Fruit fly (Drosophila melanogaster) whole organism, embryonic: ENCODE measurements around the gene CG45307.
A peak's percentile ranks its signal among the peaks of the same experiment; 100 is the strongest.

ENCODE experiments used
- Antp ChIP-seq: fragments of 200-800 bp; sonication (Bioruptor generic); optimal IDR thresholded peaks from 3 replicates; lab custom pipeline; 2016; ENCODE audit warnings: missing biosample characterization, missing genetic modification characterization
- Asciz ChIP-seq: fragments of 200-800 bp; sonication (Bioruptor generic); optimal IDR thresholded peaks from 2 replicates; lab custom pipeline; 2017; ENCODE audit warnings: missing biosample characterization, mild to moderate bottlenecking, missing genetic modification characterization, missing genetic modification reagents
- Blimp-1 ChIP-seq: fragments of 200-800 bp; sonication (Bioruptor generic); optimal IDR thresholded peaks from 3 replicates; lab custom pipeline; 2018; ENCODE audit warnings: missing biosample characterization, missing genetic modification characterization, mild to moderate bottlenecking, moderate library complexity, missing genetic modification reagents
- BtbVII ChIP-seq: fragments of 200-800 bp; sonication (Bioruptor generic); optimal IDR thresholded peaks from 3 replicates; lab custom pipeline; 2017; ENCODE audit warnings: missing biosample characterization, mild to moderate bottlenecking, missing genetic modification characterization
- Bteb2 ChIP-seq: fragments of 200-800 bp; sonication (Bioruptor generic); optimal IDR thresholded peaks from 2 replicates; lab custom pipeline; 2016; ENCODE audit warnings: missing biosample characterization, missing genetic modification characterization
- CG10147 ChIP-seq: fragments of 200-800 bp; sonication (Bioruptor generic); optimal IDR thresholded peaks from 2 replicates; lab custom pipeline; 2019; ENCODE audit warnings: missing biosample characterization, mild to moderate bottlenecking, missing genetic modification characterization, moderate library complexity
- CG10274 ChIP-seq: fragments of 200-800 bp; sonication (Bioruptor generic); optimal IDR thresholded peaks from 3 replicates; lab custom pipeline; 2017; ENCODE audit warnings: missing biosample characterization, mild to moderate bottlenecking, missing genetic modification characterization
- CG10654 ChIP-seq: fragments of 200-800 bp; sonication (Bioruptor generic); optimal IDR thresholded peaks from 2 replicates; lab custom pipeline; 2016; ENCODE audit warnings: missing biosample characterization, missing genetic modification characterization
- CG12104 ChIP-seq: fragments of 200-800 bp; sonication (Bioruptor generic); optimal IDR thresholded peaks from 3 replicates; lab custom pipeline; 2016; ENCODE audit warnings: missing biosample characterization, missing genetic modification characterization
- CG13424 ChIP-seq: fragments of 200-800 bp; sonication (Bioruptor generic); optimal IDR thresholded peaks from 2 replicates; lab custom pipeline; 2019; ENCODE audit warnings: missing biosample characterization, mild to moderate bottlenecking, missing genetic modification characterization, moderate library complexity
- CG13894 ChIP-seq: fragments of 200-800 bp; sonication (Bioruptor generic); optimal IDR thresholded peaks from 3 replicates; lab custom pipeline; 2018; ENCODE audit warnings: missing biosample characterization, mild to moderate bottlenecking, missing genetic modification characterization, moderate library complexity
- CG14050 ChIP-seq: fragments of 200-800 bp; sonication (Bioruptor generic); IDR thresholded peaks from 3 replicates; pipeline ENCODE4 v1.3.6; 2022; ENCODE audit warnings: missing biosample characterization, missing genetic modification characterization
- CG17186 ChIP-seq: fragments of 200-800 bp; sonication (Bioruptor generic); optimal IDR thresholded peaks from 3 replicates; lab custom pipeline; 2017; ENCODE audit warnings: missing biosample characterization, missing genetic modification reagents, missing genetic modification characterization
- CG2129 ChIP-seq: fragments of 200-800 bp; sonication (Bioruptor generic); IDR thresholded peaks from 2 replicates; pipeline ENCODE4 v1.3.6; 2022; ENCODE audit warnings: missing biosample characterization, missing genetic modification characterization; ENCODE audit not compliant: partially characterized antibody
- CG2875 ChIP-seq: fragments of 200-800 bp; sonication (Bioruptor generic); optimal IDR thresholded peaks from 2 replicates; lab custom pipeline; 2017; ENCODE audit warnings: missing biosample characterization, mild to moderate bottlenecking, missing genetic modification characterization, missing genetic modification reagents
- CG2889 ChIP-seq: fragments of 200-800 bp; sonication (Bioruptor generic); IDR thresholded peaks from 3 replicates; pipeline ENCODE4 v1.3.6; 2022; ENCODE audit warnings: missing biosample characterization, missing genetic modification characterization
- CG3065 ChIP-seq: fragments of 200-800 bp; sonication (Bioruptor generic); optimal IDR thresholded peaks from 2 replicates; lab custom pipeline; 2016; ENCODE audit warnings: missing biosample characterization, missing genetic modification characterization
- CG31388 ChIP-seq: fragments of 200-800 bp; sonication (Bioruptor generic); optimal IDR thresholded peaks from 2 replicates; lab custom pipeline; 2016; ENCODE audit warnings: missing biosample characterization, missing genetic modification characterization
- CG33557 ChIP-seq: fragments of 200-800 bp; sonication (Bioruptor generic); optimal IDR thresholded peaks from 2 replicates; lab custom pipeline; 2019; ENCODE audit warnings: missing biosample characterization, mild to moderate bottlenecking, missing genetic modification characterization, moderate library complexity
- CG34376 ChIP-seq: fragments of 200-800 bp; sonication (Bioruptor generic); optimal IDR thresholded peaks from 2 replicates; lab custom pipeline; 2018; ENCODE audit warnings: missing biosample characterization, mild to moderate bottlenecking, missing genetic modification characterization
- CG7271 ChIP-seq: fragments of 200-800 bp; sonication (Bioruptor generic); optimal IDR thresholded peaks from 2 replicates; lab custom pipeline; 2018; ENCODE audit warnings: missing biosample characterization, mild to moderate bottlenecking, missing genetic modification characterization, moderate library complexity
- CG8924 ChIP-seq: fragments of 200-800 bp; optimal IDR thresholded peaks from 3 replicates; lab custom pipeline; 2019; ENCODE audit warnings: missing biosample characterization, mild to moderate bottlenecking, missing genetic modification characterization, moderate library complexity
- CG8944 ChIP-seq: fragments of 200-800 bp; sonication (Bioruptor generic); optimal IDR thresholded peaks from 3 replicates; lab custom pipeline; 2016; ENCODE audit warnings: missing biosample characterization, missing genetic modification characterization
- CG9215 ChIP-seq: fragments of 200-800 bp; sonication (Bioruptor generic); IDR thresholded peaks from 2 replicates; pipeline ENCODE4 v1.3.6; 2022; ENCODE audit warnings: missing biosample characterization, missing genetic modification characterization
- CG9609 ChIP-seq: fragments of 200-800 bp; sonication (Bioruptor generic); optimal IDR thresholded peaks from 3 replicates; lab custom pipeline; 2016; ENCODE audit warnings: missing biosample characterization, missing genetic modification characterization
- CG9817 ChIP-seq: fragments of 200-800 bp; sonication (Bioruptor generic); optimal IDR thresholded peaks from 2 replicates; lab custom pipeline; 2018; ENCODE audit warnings: missing biosample characterization, mild to moderate bottlenecking, missing genetic modification characterization, moderate library complexity
- Fer3 ChIP-seq: fragments of 200-800 bp; sonication (Bioruptor generic); optimal IDR thresholded peaks from 2 replicates; lab custom pipeline; 2018; ENCODE audit warnings: missing biosample characterization, mild to moderate bottlenecking, missing genetic modification characterization, moderate library complexity
- Gsc ChIP-seq: fragments of 200-800 bp; sonication (Bioruptor generic); IDR thresholded peaks from 2 replicates; pipeline ENCODE4 v1.3.6; 2022; ENCODE audit warnings: missing biosample characterization, missing genetic modification characterization
- HLHmδ ChIP-seq: fragments of 200-800 bp; sonication (Bioruptor generic); optimal IDR thresholded peaks from 2 replicates; lab custom pipeline; 2018; ENCODE audit warnings: missing biosample characterization, mild to moderate bottlenecking, missing genetic modification characterization, moderate library complexity
- Hsf ChIP-seq: fragments of 200-800 bp; sonication (Bioruptor generic); optimal IDR thresholded peaks from 3 replicates; lab custom pipeline; 2016; ENCODE audit warnings: missing biosample characterization, missing genetic modification characterization
- Lpt ChIP-seq: fragments of >200 bp; optimal IDR thresholded peaks from 2 replicates; lab custom pipeline; 2018; ENCODE audit warnings: missing biosample characterization, missing genetic modification characterization
- MBD-R2 ChIP-seq: fragments of 200-800 bp; sonication (Bioruptor generic); IDR thresholded peaks from 2 replicates; pipeline ENCODE4 v1.3.6; 2022; ENCODE audit warnings: missing biosample characterization, missing genetic modification characterization
- aop ChIP-seq: fragments of 200-800 bp; sonication (Bioruptor generic); IDR thresholded peaks from 2 replicates; pipeline ENCODE4 v1.3.6; 2022; ENCODE audit warnings: missing biosample characterization, missing genetic modification characterization
- ase ChIP-seq: fragments of 200-800 bp; sonication (Bioruptor generic); IDR thresholded peaks from 3 replicates; pipeline ENCODE4 v1.3.6; 2022; ENCODE audit warnings: missing biosample characterization, missing genetic modification characterization
- az2 ChIP-seq: fragments of 200-800 bp; sonication (Bioruptor generic); optimal IDR thresholded peaks from 3 replicates; lab custom pipeline; 2016; ENCODE audit warnings: missing biosample characterization, missing genetic modification characterization
- chinmo ChIP-seq: fragments of 200-800 bp; sonication (Bioruptor generic); IDR thresholded peaks from 4 replicates; pipeline ENCODE4 v1.3.6; 2022; ENCODE audit warnings: missing biosample characterization, missing genetic modification characterization; ENCODE audit not compliant: partially characterized antibody
- cwo ChIP-seq: fragments of 200-800 bp; sonication (Bioruptor generic); optimal IDR thresholded peaks from 3 replicates; lab custom pipeline; 2017; ENCODE audit warnings: missing biosample characterization, missing genetic modification characterization, mild to moderate bottlenecking, moderate library complexity, missing genetic modification reagents
- da ChIP-seq: fragments of 200-800 bp; sonication (Bioruptor generic); optimal IDR thresholded peaks from 2 replicates; lab custom pipeline; 2016; ENCODE audit warnings: missing biosample characterization, missing genetic modification characterization
- danr ChIP-seq: fragments of 200-800 bp; sonication (Bioruptor generic); IDR thresholded peaks from 2 replicates; pipeline ENCODE4 v1.3.6; 2022; ENCODE audit warnings: missing biosample characterization, missing genetic modification characterization
- dysf ChIP-seq: fragments of 200-800 bp; sonication (Bioruptor generic); IDR thresholded peaks from 3 replicates; pipeline ENCODE4 v1.3.6; 2022; ENCODE audit warnings: missing biosample characterization, missing genetic modification characterization
- gce ChIP-seq: fragments of 200-800 bp; sonication (Bioruptor generic); IDR thresholded peaks from 3 replicates; pipeline ENCODE4 v1.3.6; 2022; ENCODE audit warnings: missing biosample characterization, missing genetic modification characterization
- hth ChIP-seq: fragments of >200 bp; optimal IDR thresholded peaks from 2 replicates; lab custom pipeline; 2017; ENCODE audit warnings: inconsistent platforms
- jumu ChIP-seq: fragments of 200-800 bp; sonication (Bioruptor generic); optimal IDR thresholded peaks from 3 replicates; lab custom pipeline; 2016; ENCODE audit warnings: missing biosample characterization, missing genetic modification characterization
- mld ChIP-seq: fragments of 200-800 bp; sonication (Bioruptor generic); IDR thresholded peaks from 3 replicates; pipeline ENCODE4 v1.3.6; 2022; ENCODE audit warnings: missing biosample characterization, missing genetic modification characterization; ENCODE audit not compliant: partially characterized antibody
- pan ChIP-seq, 4 experiments: fragments of >200 bp in 3 of 4; fragments of 200-800 bp in 1 of 4; sonication (Bioruptor generic) in 1 of 4; optimal IDR thresholded peaks in 3 of 4; IDR thresholded peaks in 1 of 4; 2 replicates each; pipeline versions ENCODE4 v1.3.6 to Lab custom; 2017 to 2022; ENCODE audit warnings: missing biosample characterization in 2 of 4, missing genetic modification characterization in 2 of 4, mixed read lengths in 1 of 4
- slp2 ChIP-seq: fragments of 200-800 bp; sonication (Bioruptor generic); optimal IDR thresholded peaks from 2 replicates; lab custom pipeline; 2016; ENCODE audit warnings: missing biosample characterization, missing genetic modification characterization
- tap ChIP-seq: fragments of 200-800 bp; optimal IDR thresholded peaks from 3 replicates; lab custom pipeline; 2019; ENCODE audit warnings: missing biosample characterization, mild to moderate bottlenecking, missing genetic modification characterization, moderate library complexity
- tup ChIP-seq: fragments of 200-800 bp; sonication (Bioruptor generic); optimal IDR thresholded peaks from 2 replicates; lab custom pipeline; 2016; ENCODE audit warnings: missing biosample characterization, mild to moderate bottlenecking, missing genetic modification characterization, moderate library complexity
- yki ChIP-seq: fragments of >200 bp; optimal IDR thresholded peaks from 3 replicates; lab custom pipeline; 2018

CG45307 gene

DNA sequence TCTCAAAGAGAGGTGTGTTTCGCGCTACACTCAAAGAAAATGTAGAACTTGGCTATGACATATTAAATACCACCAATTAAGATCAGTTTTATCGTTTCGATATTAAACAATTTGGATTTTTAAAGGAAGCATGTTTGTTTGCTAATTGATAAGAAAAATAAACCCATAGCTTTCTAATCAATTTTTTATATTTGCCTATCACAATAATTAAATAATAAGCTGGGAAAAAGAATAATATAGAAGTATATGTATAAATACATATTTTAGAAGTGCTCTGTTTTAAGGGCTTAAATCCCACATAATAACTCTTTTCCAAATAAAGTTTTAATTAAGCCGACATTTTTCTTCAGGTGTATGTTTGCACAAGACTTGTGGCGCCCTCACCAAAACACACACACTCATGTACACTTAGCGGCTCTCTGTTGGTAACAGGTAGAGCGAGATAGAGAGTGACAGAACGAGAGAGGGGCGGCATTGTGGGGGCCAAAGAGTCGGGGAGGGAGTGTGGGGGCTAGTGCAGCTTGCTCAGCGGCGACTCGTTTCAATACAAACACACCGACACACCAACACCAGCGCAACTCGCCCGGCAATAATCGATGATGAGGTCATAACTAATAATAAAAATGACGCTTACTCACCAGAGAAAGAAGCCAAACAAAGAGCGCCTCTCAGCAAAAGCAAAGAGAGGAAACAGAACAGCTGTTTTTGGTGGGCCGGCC is 34.1 kb downstream of the CG45307 start (continued):
- TF ChIP-seq CG33557 (GFP tag; lab: Kevin White, UChicago): peak; percentile 82
- peak; percentile 93 for TF ChIP-seq CG13424 (tag; lab: Kevin White, UChicago)
- no peak for TF ChIP-seq Lpt (GFP tag; lab: Kevin White, UChicago)
- peak; percentile 82 for TF ChIP-seq BtbVII
- peak; percentile 29 for TF ChIP-seq CG9609 (GFP tag; lab: Kevin White, UChicago)
- 0 out of 2 replicates have a peak, but pooled peaks have one; percentile 37 for TF ChIP-seq MBD-R2
- peak; percentile 85 for TF ChIP-seq Blimp-1 (GFP tag; lab: Kevin White, UChicago)
- TF ChIP-seq hth: no peak
- peak; percentile 81 for TF ChIP-seq Hsf (GFP tag; lab: Kevin White, UChicago)
- peak; percentile 65 for TF ChIP-seq Bteb2 (GFP tag; lab: Kevin White, UChicago)
- TF ChIP-seq CG14050 (GFP tag; lab: Robert Waterston, UW): peak; percentile 67; the same call in 2 of the 3 replicates
- TF ChIP-seq CG10654 (GFP tag; lab: Kevin White, UChicago): peak; percentile 77
- no peak for TF ChIP-seq CG7271
- peak; percentile 75 for TF ChIP-seq HLHmδ (GFP tag; lab: Kevin White, UChicago)
- peak; percentile 80 for TF ChIP-seq tap
- TF ChIP-seq CG12104 (GFP tag; lab: Kevin White, UChicago): peak; percentile 86
- peak; percentile 15 for TF ChIP-seq Antp (GFP tag; lab: Kevin White, UChicago)
- TF ChIP-seq tup: peak; percentile 30
- TF ChIP-seq CG2129 (GFP tag; lab: Robert Waterston, UW): no peak
- no peak for TF ChIP-seq pan (optimal IDR thresholded peaks at IDR 0.05; lab: Kevin White, UChicago)
- TF ChIP-seq pan (GFP tag; optimal IDR thresholded peaks at IDR 0.05 in 1 of 2, IDR thresholded peaks at IDR 0.05 in 1 of 2): peak in 1 of 2 experiments; percentile 59
- TF ChIP-seq danr (GFP tag; lab: Robert Waterston, UW): peak; percentile 66
- no peak for TF ChIP-seq Gsc (GFP tag; lab: Robert Waterston, UW)
- peak; percentile 30 for TF ChIP-seq CG8944 (GFP tag; lab: Kevin White, UChicago)
- no peak for TF ChIP-seq da (GFP tag; lab: Kevin White, UChicago)
- peak; percentile 86 for TF ChIP-seq CG9817 (tag; lab: Kevin White, UChicago)
- TF ChIP-seq CG10147 (GFP tag; lab: Kevin White, UChicago): peak; percentile 93
- TF ChIP-seq slp2 (GFP tag; lab: Kevin White, UChicago): peak; percentile 48
- peak; percentile 87 for TF ChIP-seq az2 (GFP tag; lab: Kevin White, UChicago)
- peak; percentile 90 for TF ChIP-seq cwo
- TF ChIP-seq dysf: peak; percentile 91; the same call in 2 of the 3 replicates
- peak; percentile 45 for TF ChIP-seq CG31388
- no peak for TF ChIP-seq CG17186 (GFP tag; lab: Kevin White, UChicago)
- TF ChIP-seq CG2875 (GFP tag; lab: Kevin White, UChicago): peak; percentile 88
- TF ChIP-seq mld (GFP tag; lab: Robert Waterston, UW): no peak
- peak; percentile 41; the same call in 1 of the 3 replicates for TF ChIP-seq CG2889 (GFP tag; lab: Robert Waterston, UW)
- TF ChIP-seq ase: peak; percentile 49; the same call in 2 of the 3 replicates
- TF ChIP-seq Asciz (GFP tag; lab: Kevin White, UChicago): peak; percentile 87
- peak; percentile 100 for TF ChIP-seq chinmo (GFP tag; lab: Robert Waterston, UW)
- peak; percentile 50 for TF ChIP-seq CG34376
- TF ChIP-seq gce (GFP tag; lab: Robert Waterston, UW): no peak
- TF ChIP-seq yki (lab: Kevin White, UChicago): no peak
- TF ChIP-seq Fer3 (tag; lab: Kevin White, UChicago): peak; percentile 86
- peak; percentile 72 for TF ChIP-seq CG10274 (GFP tag; lab: Kevin White, UChicago)
- TF ChIP-seq CG13894 (tag; lab: Kevin White, UChicago): peak; percentile 51
- TF ChIP-seq CG9215 (GFP tag; lab: Robert Waterston, UW): peak; percentile 73
- TF ChIP-seq aop (GFP tag; lab: Robert Waterston, UW): peak; percentile 54; the same call in 1 of the 2 replicates
- peak; percentile 40 for TF ChIP-seq jumu (GFP tag; lab: Kevin White, UChicago)
- peak; percentile 72 for TF ChIP-seq CG3065 (GFP tag; lab: Kevin White, UChicago)
- peak; percentile 96 for TF ChIP-seq CG8924 (tag; lab: Kevin White, UChicago)
